Fruit fly (Drosophila melanogaster): Measurements from ENCODE around the gene CG11837.
A peak's percentile ranks its signal among the peaks of the same experiment; 100 is the strongest.

- TF ChIP-seq tj (GFP tag; optimal IDR thresholded peaks at IDR 0.05) (peak; percentile 45), toe (GFP tag; optimal IDR thresholded peaks at IDR 0.05) (peak; percentile 53), CG12768 (GFP tag; optimal IDR thresholded peaks at IDR 0.05) (peak; percentile 67), pad (GFP tag; optimal IDR thresholded peaks at IDR 0.05) (peak; percentile 8), CG11617 (GFP tag; optimal IDR thresholded peaks at IDR 0.05) (peak; percentile 2), CG7101 (tag; optimal IDR thresholded peaks at IDR 0.05) (peak; percentile 27), kay (GFP tag; ENCODE audit: borderline replicate concordance) (peak; percentile 22), CG1620 (GFP tag; optimal IDR thresholded peaks at IDR 0.05) (no peak), CG14711 (tag; optimal IDR thresholded peaks at IDR 0.05) (no peak), CG33017 (tag; optimal IDR thresholded peaks at IDR 0.05) (peak; percentile 33), CG5204 (GFP tag; optimal IDR thresholded peaks at IDR 0.05) (no peak)
These were observed 24.8 kb downstream of the CG11837 start for dm6 chr3R:29074001-29074609.
